Fruit fly (Drosophila melanogaster): ENCODE measurements around the gene DEF8.

DEF8 gene

DNA sequence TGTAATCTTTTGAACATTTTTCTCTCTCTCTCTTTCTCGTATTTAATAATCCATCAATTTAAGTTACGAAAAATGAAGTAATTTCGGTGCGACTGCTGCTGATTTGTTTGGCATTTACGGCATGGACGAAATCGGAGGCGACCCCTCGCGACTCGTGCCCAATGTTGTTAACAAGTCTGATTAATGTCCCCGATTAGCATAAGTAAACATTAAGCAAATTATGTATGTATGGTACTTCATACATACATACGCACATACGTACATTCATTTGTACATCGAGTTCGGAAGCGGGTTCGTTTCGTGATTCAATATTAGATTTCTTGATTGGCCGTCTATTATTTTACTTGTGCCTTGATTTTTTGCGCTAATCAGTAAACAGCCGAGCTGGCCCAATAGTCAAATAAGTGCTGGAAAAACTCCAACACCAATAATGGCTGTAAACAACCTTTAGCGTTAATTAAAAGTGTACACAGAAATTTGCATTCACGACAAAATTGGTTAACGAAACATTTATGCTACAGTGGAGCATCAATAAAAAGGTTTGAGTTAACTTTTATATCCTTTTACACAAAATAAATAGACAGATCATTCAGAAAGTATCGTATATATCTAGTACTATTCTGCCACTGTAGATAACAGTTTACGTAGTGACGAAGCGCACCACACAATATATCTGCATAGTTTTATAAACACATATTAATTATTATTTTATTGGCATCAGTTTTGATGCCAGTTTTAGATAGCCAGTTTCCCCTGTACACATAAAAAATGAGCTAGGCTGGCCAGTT, 40.9 kb upstream of the DEF8 start (continued):
- TF ChIP-seq CG10631 (GFP tag; optimal IDR thresholded peaks at IDR 0.05) (no peak), achi (GFP tag; optimal IDR thresholded peaks at IDR 0.05) (peak; percentile 29), CG15336 (GFP tag; IDR thresholded peaks at IDR 0.05) (peak; percentile 60), CG16779 (tag; optimal IDR thresholded peaks at IDR 0.05) (no peak), CG6854 (GFP tag; optimal IDR thresholded peaks at IDR 0.05) (no peak), CG6792 (GFP tag; optimal IDR thresholded peaks at IDR 0.05) (no peak), Sox15 (GFP tag; optimal IDR thresholded peaks at IDR 0.05) (peak; percentile 20), CG34406 (GFP tag; optimal IDR thresholded peaks at IDR 0.05) (no peak), Ets96B (tag; optimal IDR thresholded peaks at IDR 0.05) (no peak), esn (GFP tag; optimal IDR thresholded peaks at IDR 0.05) (peak; percentile 11), Blimp-1 (GFP tag; optimal IDR thresholded peaks at IDR 0.05) (no peak), Lpt (GFP tag; optimal IDR thresholded peaks at IDR 0.05) (peak; percentile 12), CG11902 (GFP tag; optimal IDR thresholded peaks at IDR 0.05) (no peak), salr (GFP tag; optimal IDR thresholded peaks at IDR 0.05) (peak in 1 of 2 experiments; percentile 6), Gug (GFP tag; IDR thresholded peaks at IDR 0.05) (0 out of 2 replicates have a peak, but pooled peaks have one; percentile 16), CG11294 (GFP tag; IDR thresholded peaks at IDR 0.05) (peak; percentile 56; the same call in 1 of the 2 replicates), Hr38 (GFP tag; optimal IDR thresholded peaks at IDR 0.05) (no peak), cyc (GFP tag; optimal IDR thresholded peaks at IDR 0.05) (no peak), Eip78C (GFP tag) (peak; percentile 63), eg (GFP tag; IDR thresholded peaks at IDR 0.05) (peak; percentile 73), topi (GFP tag; optimal IDR thresholded peaks at IDR 0.05) (peak; percentile 1), Eip93F (GFP tag; optimal IDR thresholded peaks at IDR 0.05) (no peak), CG4318 (GFP tag; optimal IDR thresholded peaks at IDR 0.05) (no peak), CG31627 (GFP tag; optimal IDR thresholded peaks at IDR 0.05) (peak; percentile 1), CG9139 (GFP tag; optimal IDR thresholded peaks at IDR 0.05) (no peak), CG6808 (GFP tag; optimal IDR thresholded peaks at IDR 0.05) (no peak), CG11762 (GFP tag; optimal IDR thresholded peaks at IDR 0.05; ENCODE audit: insufficient read depth) (no peak), CG6276 (GFP tag; optimal IDR thresholded peaks at IDR 0.05) (peak; percentile 56)

DNA sequence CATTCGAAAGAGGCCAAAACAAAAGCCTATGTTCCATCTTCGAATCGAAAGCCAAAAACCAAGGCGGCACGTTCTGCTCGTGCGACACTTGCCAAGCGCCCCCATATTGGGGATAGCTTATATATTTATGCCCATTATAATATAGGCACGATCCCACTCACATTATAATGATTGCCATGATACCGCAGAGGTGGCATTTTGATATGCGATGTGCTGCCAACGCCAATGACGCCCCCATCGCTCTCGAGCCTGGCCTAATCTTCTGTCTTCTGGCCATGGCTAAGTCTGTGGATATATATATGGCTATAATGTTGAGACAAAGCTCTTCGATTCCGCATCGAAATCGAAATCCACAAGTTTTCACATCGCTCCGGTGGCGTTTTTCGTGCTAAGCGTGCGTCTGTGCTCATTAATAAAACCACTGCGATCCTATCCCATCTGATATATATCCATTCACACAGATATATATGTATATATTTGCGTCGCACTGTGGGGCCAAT, 39.0 kb upstream of the DEF8 start:
- TF ChIP-seq Eip93F (GFP tag; optimal IDR thresholded peaks at IDR 0.05), result no peak
- TF ChIP-seq net (GFP tag; optimal IDR thresholded peaks at IDR 0.05), result no peak
- TF ChIP-seq CG6163 (GFP tag; IDR thresholded peaks at IDR 0.05), result 0 out of 3 replicates have a peak, but pooled peaks have one; percentile 9

DNA sequence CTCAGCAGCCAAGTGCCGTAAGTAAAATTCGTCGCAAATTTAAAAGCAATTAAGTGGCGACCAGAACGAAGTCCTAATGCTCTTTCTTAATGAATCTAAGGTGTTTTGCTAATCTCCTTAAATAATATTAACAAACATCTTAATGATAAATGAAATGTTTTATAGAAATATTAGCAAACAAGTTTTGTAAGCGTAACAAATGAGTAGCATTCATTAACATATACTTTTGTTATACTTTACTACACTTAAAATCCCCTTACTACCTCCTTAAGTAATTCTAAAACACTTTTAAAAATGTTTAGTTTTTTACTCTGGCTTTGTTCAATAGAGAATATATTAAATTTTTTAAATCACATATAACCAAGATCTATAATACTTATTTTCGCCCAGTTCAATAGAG, 36.0 kb upstream of the DEF8 start:
- no peak for TF ChIP-seq Eip93F (GFP tag; optimal IDR thresholded peaks at IDR 0.05)
- TF ChIP-seq CG6854 (GFP tag; optimal IDR thresholded peaks at IDR 0.05), result no peak
- TF ChIP-seq svp (GFP tag), result peak; percentile 69
- no peak for TF ChIP-seq achi (GFP tag; optimal IDR thresholded peaks at IDR 0.05)
- no peak for TF ChIP-seq CG9139 (GFP tag; optimal IDR thresholded peaks at IDR 0.05)
- TF ChIP-seq acj6 (GFP tag; optimal IDR thresholded peaks at IDR 0.05), result no peak
- TF ChIP-seq CG8119 (GFP tag; IDR thresholded peaks at IDR 0.05), result no peak
- peak; percentile 1 for TF ChIP-seq Hr39 (GFP tag; optimal IDR thresholded peaks at IDR 0.05)
- TF ChIP-seq Smox (GFP tag; optimal IDR thresholded peaks at IDR 0.05), result peak; percentile 31
- no peak for TF ChIP-seq CG3032 (tag; optimal IDR thresholded peaks at IDR 0.05)
- no peak for TF ChIP-seq CG1621 (tag; optimal IDR thresholded peaks at IDR 0.05)
- TF ChIP-seq esn (GFP tag; optimal IDR thresholded peaks at IDR 0.05), result peak; percentile 66
- no peak for TF ChIP-seq CG6808 (GFP tag; optimal IDR thresholded peaks at IDR 0.05)
- no peak for TF ChIP-seq spab (GFP tag; optimal IDR thresholded peaks at IDR 0.05)
- TF ChIP-seq CG8319 (GFP tag; optimal IDR thresholded peaks at IDR 0.05), result no peak
- peak; percentile 2 for TF ChIP-seq Eip75B (GFP tag; optimal IDR thresholded peaks at IDR 0.05)
- TF ChIP-seq Eip78C (GFP tag), result no peak
- TF ChIP-seq fkh (GFP tag; optimal IDR thresholded peaks at IDR 0.05), result no peak
- TF ChIP-seq topi (GFP tag; optimal IDR thresholded peaks at IDR 0.05), result peak; percentile 20
- no peak for TF ChIP-seq fd85E (GFP tag; optimal IDR thresholded peaks at IDR 0.05)
- TF ChIP-seq cyc (GFP tag; optimal IDR thresholded peaks at IDR 0.05), result peak; percentile 28
- no peak for TF ChIP-seq CG8632 (GFP tag; optimal IDR thresholded peaks at IDR 0.05)
- TF ChIP-seq Hr4 (GFP tag; optimal IDR thresholded peaks at IDR 0.05), result no peak
- no peak for TF ChIP-seq Blimp-1 (GFP tag; optimal IDR thresholded peaks at IDR 0.05)
- TF ChIP-seq OdsH (GFP tag; optimal IDR thresholded peaks at IDR 0.05), result peak; percentile 2
- TF ChIP-seq lz (GFP tag; optimal IDR thresholded peaks at IDR 0.05), result peak; percentile 31
- peak; percentile 16 for TF ChIP-seq pdm3 (GFP tag; optimal IDR thresholded peaks at IDR 0.05)
- no peak for TF ChIP-seq CG15336 (GFP tag; IDR thresholded peaks at IDR 0.05)
- TF ChIP-seq CG31627 (GFP tag; optimal IDR thresholded peaks at IDR 0.05), result peak; percentile 8

Measured in whole organism, prepupa.